Worm (Caenorhabditis elegans) whole organism, midembryonic: ENCODE measurements around the gene C40A11.8.

Experiments
- T22C8.4 ChIP-seq: fragments of 200-800 bp; sonication (Bioruptor generic); IDR thresholded peaks from 2 replicates; pipeline ENCODE4 v1.3.6; 2022; ENCODE audit warnings: missing genetic modification characterization, missing compliant biosample characterization
- cog-1 ChIP-seq: sonication (generic microtip); optimal IDR thresholded peaks from 2 replicates; lab custom pipeline; 2016; ENCODE audit warnings: missing genetic modification characterization, missing compliant biosample characterization
- flt-1 ChIP-seq: fragments of 200-800 bp; sonication (Bioruptor generic); IDR thresholded peaks from 2 replicates; pipeline ENCODE4 v1.3.6; 2022; ENCODE audit warnings: missing genetic modification characterization, missing compliant biosample characterization
- klf-2 ChIP-seq: fragments of 200-800 bp; sonication (Bioruptor generic); conservative IDR thresholded peaks from 2 replicates; pipeline ENCODE4 v1.3.6; 2022; ENCODE audit warnings: missing genetic modification reagents, missing genetic modification characterization, missing compliant biosample characterization
- med-1 ChIP-seq: sonication (generic microtip); optimal IDR thresholded peaks from 2 replicates; lab custom pipeline; 2017; ENCODE audit warnings: missing genetic modification characterization, mild to moderate bottlenecking, missing compliant biosample characterization, antibody characterized with exemption, missing genetic modification reagents; ENCODE audit not compliant: insufficient read depth
- ref-1 ChIP-seq: fragments of 200-800 bp; sonication (Bioruptor generic); conservative IDR thresholded peaks from 2 replicates; pipeline ENCODE4 v1.3.6; 2022; ENCODE audit warnings: missing genetic modification reagents, missing genetic modification characterization, missing compliant biosample characterization
- tab-1 ChIP-seq: fragments of 200-800 bp; sonication (Bioruptor generic); IDR thresholded peaks from 2 replicates; pipeline ENCODE4 v1.3.6; 2022; ENCODE audit warnings: missing genetic modification characterization, missing compliant biosample characterization
- ztf-23 ChIP-seq: fragments of 200-800 bp; sonication (Bioruptor generic); IDR thresholded peaks from 2 replicates; pipeline ENCODE4 v1.3.6; 2022; ENCODE audit warnings: missing genetic modification reagents, missing genetic modification characterization, missing compliant biosample characterization
- ztf-29 ChIP-seq: fragments of 200-800 bp; sonication (Bioruptor generic); IDR thresholded peaks from 2 replicates; pipeline ENCODE4 v1.3.6; 2022; ENCODE audit warnings: missing genetic modification reagents, missing genetic modification characterization, missing compliant biosample characterization

Gene C40A11.8

ce11 chrII:2145566-2145965 lies 5.2 kb downstream of the C40A11.8 start, which contains the start of gene C40A11.6:
C40A11.6 (minus strand) TSS chrII:2145666.
- TF ChIP-seq ref-1 (GFP tag; lab: Robert Waterston, UW) (no peak), ztf-23 (GFP tag; lab: Robert Waterston, UW) (no peak), med-1 (GFP tag; lab: Kevin White, UChicago) (no peak), tab-1 (GFP tag; lab: Robert Waterston, UW) (no peak), flt-1 (GFP tag; lab: Robert Waterston, UW) (no peak), klf-2 (GFP tag; lab: Robert Waterston, UW) (no peak), T22C8.4 (no peak), ztf-29 (GFP tag; lab: Robert Waterston, UW) (no peak), cog-1 (no peak)

- no peak for TF ChIP-seq tab-1 (GFP tag; lab: Robert Waterston, UW)
- no peak for TF ChIP-seq ref-1 (GFP tag; lab: Robert Waterston, UW)
- no peak for TF ChIP-seq klf-2 (GFP tag; lab: Robert Waterston, UW)
- TF ChIP-seq flt-1 (GFP tag; lab: Robert Waterston, UW): no peak
- TF ChIP-seq cog-1: no peak
- TF ChIP-seq med-1 (GFP tag; lab: Kevin White, UChicago): no peak
- TF ChIP-seq T22C8.4: no peak
- no peak for TF ChIP-seq ztf-29 (GFP tag; lab: Robert Waterston, UW)
These were observed 9.9 kb downstream of the C40A11.8 start, which contains the start of gene C40A11.3 for ce11 chrII:2140817-2141216. C40A11.3 (plus strand) TSS chrII:2141117.

ce11 chrII:2138901-2139300 lies 11.8 kb downstream of the C40A11.8 start:
- no peak for TF ChIP-seq cog-1
- TF ChIP-seq tab-1 (GFP tag; lab: Robert Waterston, UW): no peak
- no peak for TF ChIP-seq T22C8.4
- TF ChIP-seq ztf-23 (GFP tag; lab: Robert Waterston, UW): no peak
- TF ChIP-seq ref-1 (GFP tag; lab: Robert Waterston, UW): no peak
- no peak for TF ChIP-seq flt-1 (GFP tag; lab: Robert Waterston, UW)

- TF ChIP-seq flt-1 (GFP tag; lab: Robert Waterston, UW) (no peak), T22C8.4 (peak; percentile 32; the same call in 1 of the 2 replicates)
These were observed 13.5 kb downstream of the C40A11.8 start, which contains the start of gene C40A11.4 for ce11 chrII:2137235-2137634. C40A11.4 (plus strand) TSS chrII:2137422.

- TF ChIP-seq ztf-29 (GFP tag; lab: Robert Waterston, UW) (no peak), med-1 (GFP tag; lab: Kevin White, UChicago) (no peak), ref-1 (GFP tag; lab: Robert Waterston, UW) (no peak), tab-1 (GFP tag; lab: Robert Waterston, UW) (no peak), cog-1 (no peak), ztf-23 (GFP tag; lab: Robert Waterston, UW) (no peak), flt-1 (GFP tag; lab: Robert Waterston, UW) (no peak), klf-2 (GFP tag; lab: Robert Waterston, UW) (no peak), T22C8.4 (no peak)
These were observed 15.1 kb downstream of the C40A11.8 start, which contains the start of gene hpo-7 for ce11 chrII:2135604-2136003. hpo-7 (minus strand) TSS chrII:2135704.

ce11 chrII:2130770-2131169 lies 20.0 kb downstream of the C40A11.8 start, which contains the start of gene sdz-28:
sdz-28 (plus strand) TSS chrII:2131070.
- no peak for TF ChIP-seq klf-2 (GFP tag; lab: Robert Waterston, UW)
- no peak for TF ChIP-seq tab-1 (GFP tag; lab: Robert Waterston, UW)
- no peak for TF ChIP-seq ztf-23 (GFP tag; lab: Robert Waterston, UW)
- no peak for TF ChIP-seq T22C8.4
- TF ChIP-seq ztf-29 (GFP tag; lab: Robert Waterston, UW): no peak
- no peak for TF ChIP-seq cog-1
- TF ChIP-seq flt-1 (GFP tag; lab: Robert Waterston, UW): no peak
- TF ChIP-seq ref-1 (GFP tag; lab: Robert Waterston, UW): no peak
- TF ChIP-seq med-1 (GFP tag; lab: Kevin White, UChicago): no peak

- TF ChIP-seq tab-1 (GFP tag; lab: Robert Waterston, UW) (no peak), ztf-29 (GFP tag; lab: Robert Waterston, UW) (no peak), klf-2 (GFP tag; lab: Robert Waterston, UW) (no peak), cog-1 (no peak), flt-1 (GFP tag; lab: Robert Waterston, UW) (no peak), ztf-23 (GFP tag; lab: Robert Waterston, UW) (no peak), med-1 (GFP tag; lab: Kevin White, UChicago) (no peak), ref-1 (GFP tag; lab: Robert Waterston, UW) (no peak)
These were observed 28.0 kb downstream of the C40A11.8 start for ce11 chrII:2122762-2123161.

- TF ChIP-seq ztf-29 (GFP tag; lab: Robert Waterston, UW): no peak
- TF ChIP-seq tab-1 (GFP tag; lab: Robert Waterston, UW): no peak
- TF ChIP-seq ref-1 (GFP tag; lab: Robert Waterston, UW): no peak
- no peak for TF ChIP-seq cog-1
- no peak for TF ChIP-seq med-1 (GFP tag; lab: Kevin White, UChicago)
- TF ChIP-seq flt-1 (GFP tag; lab: Robert Waterston, UW): no peak
- no peak for TF ChIP-seq T22C8.4
These were observed 28.6 kb downstream of the C40A11.8 start, which contains the start of gene math-37 for ce11 chrII:2122091-2122490. math-37 (minus strand) TSS chrII:2122191.

ce11 chrII:2116794-2117193 lies 33.9 kb downstream of the C40A11.8 start, which contains the start of gene srh-195:
srh-195 (minus strand) TSS chrII:2116894.
- TF ChIP-seq T22C8.4: no peak

- TF ChIP-seq cog-1 (no peak), med-1 (GFP tag; lab: Kevin White, UChicago) (no peak), flt-1 (GFP tag; lab: Robert Waterston, UW) (no peak), ztf-29 (GFP tag; lab: Robert Waterston, UW) (no peak), T22C8.4 (no peak), ref-1 (GFP tag; lab: Robert Waterston, UW) (no peak), ztf-23 (GFP tag; lab: Robert Waterston, UW) (no peak), klf-2 (GFP tag; lab: Robert Waterston, UW) (no peak), tab-1 (GFP tag; lab: Robert Waterston, UW) (no peak)
These were observed 36.2 kb downstream of the C40A11.8 start for ce11 chrII:2114488-2114887.
